ENCODE assay signal across 2 worm cellular contexts in genomic region chrV:10456801-10457200, ce11.
TF ChIP-seq lines count a peak whose summit lies in the region.
"Not testable (repeated sequence)": the region's sequence is repeated elsewhere in the genome, so short reads cannot be mapped to it uniquely, and the experiment has no call there.

No protein-coding gene starts in this region.

TF ChIP-seq in whole organism, L4 larva, 104 proteins besides CTCF, POLR2A, EP300 and RAD21:
- 0 out of 2 replicates have a peak, but pooled peaks have one; percentile 46 for TF ChIP-seq snpc-1.2 (GFP tag; IDR thresholded peaks at IDR 0.05; lab: Robert Waterston, UW)
TF ChIP-seq in whole organism, L4 larva: peak in this region for 1; not testable (repeated sequence) for 103.

TF ChIP-seq in whole organism, young adult, 124 proteins besides CTCF, POLR2A, EP300 and RAD21:
- TF ChIP-seq attf-6 (GFP tag; IDR thresholded peaks at IDR 0.05; lab: Robert Waterston, UW) (peak; percentile 76; the same call in 1 of the 2 replicates), snpc-4 (tag; optimal IDR thresholded peaks at IDR 0.05; lab: Kevin White, UChicago) (peak in 3 of 4 experiments; percentile 45 to 85 (median 72)), pbrm-1 (GFP tag; IDR thresholded peaks at IDR 0.05; lab: Robert Waterston, UW) (peak; percentile 47; the same call in 1 of the 2 replicates), hmg-1.2 (GFP tag; IDR thresholded peaks at IDR 0.05; lab: Robert Waterston, UW) (peak; percentile 69), snpc-1.1 (tag; optimal IDR thresholded peaks at IDR 0.05; lab: Kevin White, UChicago; ENCODE audit: insufficient read depth) (peak; percentile 62)
- not testable (repeated sequence) for TF ChIP-seq snpc-4 (GFP tag; optimal IDR thresholded peaks at IDR 0.05; lab: Kevin White, UChicago)
